Fruit fly (Drosophila melanogaster) whole organism, prepupa: ENCODE measurements around the gene CG7275.

ENCODE experiments used
- CG16779 ChIP-seq: fragments of 200-800 bp; sonication (Bioruptor generic); optimal IDR thresholded peaks from 3 replicates; lab custom pipeline; 2017; ENCODE audit warnings: missing biosample characterization, mild to moderate bottlenecking, missing genetic modification characterization
- CG34406 ChIP-seq: fragments of 200-800 bp; sonication (Bioruptor generic); optimal IDR thresholded peaks from 3 replicates; lab custom pipeline; 2016; ENCODE audit warnings: missing biosample characterization, missing genetic modification characterization
- CG6276 ChIP-seq: fragments of 200-800 bp; sonication (Bioruptor generic); optimal IDR thresholded peaks from 2 replicates; lab custom pipeline; 2017; ENCODE audit warnings: missing biosample characterization, mild to moderate bottlenecking, missing genetic modification characterization
- CG6854 ChIP-seq: fragments of 200-800 bp; sonication (Bioruptor generic); optimal IDR thresholded peaks from 2 replicates; lab custom pipeline; 2017; ENCODE audit warnings: missing biosample characterization, mild to moderate bottlenecking, missing genetic modification characterization
- CG9139 ChIP-seq: fragments of 200-800 bp; sonication (Bioruptor generic); optimal IDR thresholded peaks from 3 replicates; lab custom pipeline; 2017; ENCODE audit warnings: missing biosample characterization, mild to moderate bottlenecking, missing genetic modification characterization
- Eip75B ChIP-seq: fragments of 200-800 bp; sonication (Bioruptor generic); optimal IDR thresholded peaks from 3 replicates; lab custom pipeline; 2016; ENCODE audit warnings: missing biosample characterization, missing genetic modification characterization
- Hr39 ChIP-seq: fragments of 200-800 bp; sonication (Bioruptor generic); optimal IDR thresholded peaks from 2 replicates; lab custom pipeline; 2016; ENCODE audit warnings: missing biosample characterization, missing genetic modification characterization
- OdsH ChIP-seq: fragments of 200-800 bp; sonication (Bioruptor generic); optimal IDR thresholded peaks from 3 replicates; lab custom pipeline; 2016; ENCODE audit warnings: missing biosample characterization, missing genetic modification characterization
- acj6 ChIP-seq: fragments of 200-800 bp; sonication (Bioruptor generic); optimal IDR thresholded peaks from 3 replicates; lab custom pipeline; 2016; ENCODE audit warnings: missing biosample characterization, missing genetic modification characterization
- topi ChIP-seq: fragments of 200-800 bp; sonication (Bioruptor generic); optimal IDR thresholded peaks from 3 replicates; lab custom pipeline; 2016; ENCODE audit warnings: missing biosample characterization, missing genetic modification characterization

DNA sequence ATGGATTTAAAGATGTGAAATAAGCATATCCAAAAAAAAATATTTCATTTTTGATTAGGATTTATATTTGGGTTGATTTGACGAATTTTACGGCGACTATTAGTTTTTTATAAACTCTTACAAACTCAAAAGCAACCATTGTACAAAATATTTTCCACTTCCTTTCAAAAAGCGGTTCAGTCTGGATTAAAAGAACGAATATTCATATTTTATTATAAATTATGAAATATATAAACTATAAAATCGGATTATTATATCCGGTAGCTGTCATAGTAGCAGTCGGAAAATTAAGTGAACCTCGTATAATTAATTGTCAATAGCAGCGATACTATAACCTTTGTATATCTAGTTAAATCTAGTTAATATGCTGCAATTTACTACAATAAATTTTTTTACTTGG is 3.3 kb upstream of the CG7275 start, which contains the start of gene CG12355:
- TF ChIP-seq CG16779 (no peak), CG34406 (GFP tag; lab: Kevin White, UChicago) (no peak), Hr39 (GFP tag; lab: Kevin White, UChicago) (no peak), acj6 (no peak), OdsH (GFP tag; lab: Kevin White, UChicago) (no peak), topi (GFP tag; lab: Kevin White, UChicago) (no peak), CG6276 (GFP tag; lab: Kevin White, UChicago) (no peak), CG9139 (no peak), Eip75B (GFP tag; lab: Kevin White, UChicago) (no peak), CG6854 (GFP tag; lab: Kevin White, UChicago) (no peak)
